Worm (Caenorhabditis elegans) whole organism, L4 larva: ENCODE results near the gene dis-3.

Source experiments
- R02D3.7 ChIP-seq: fragments of 150-350 bp; sonication (generic microtip); optimal IDR thresholded peaks from 3 replicates; lab custom pipeline; 2014; ENCODE audit warnings: missing biosample characterization, missing genetic modification characterization
- T26A8.4 ChIP-seq: fragments of 200-800 bp; sonication (Bioruptor generic); IDR thresholded peaks from 2 replicates; pipeline ENCODE4 v1.3.6; 2022; ENCODE audit warnings: missing genetic modification characterization, missing compliant biosample characterization
- Y5F2A.4 ChIP-seq: fragments of 200-800 bp; sonication (Bioruptor generic); optimal IDR thresholded peaks from 2 replicates; lab custom pipeline; 2018; ENCODE audit warnings: mild to moderate bottlenecking, missing genetic modification characterization, missing compliant biosample characterization
- ZK337.2 ChIP-seq: fragments of 200-800 bp; sonication (Bioruptor generic); IDR thresholded peaks from 2 replicates; pipeline ENCODE4 v1.3.6; 2022; ENCODE audit warnings: missing genetic modification reagents, missing genetic modification characterization, missing compliant biosample characterization
- aha-1 ChIP-seq: fragments of 150-350 bp; peaks from one replicate; lab custom pipeline; 2014; ENCODE audit warnings: missing biosample characterization, missing genetic modification characterization
- ama-1 ChIP-seq: fragments of 150-350 bp; optimal IDR thresholded peaks from 2 replicates; lab custom pipeline; 2014; ENCODE audit warnings: inconsistent platforms, mixed read lengths
- arid-1 ChIP-seq: fragments of 200-800 bp; sonication (Bioruptor generic); conservative IDR thresholded peaks from 2 replicates; pipeline ENCODE4 v1.3.6; 2022; ENCODE audit warnings: missing genetic modification reagents, missing genetic modification characterization, missing compliant biosample characterization
- attf-4 ChIP-seq: sonication (generic microtip); optimal IDR thresholded peaks from 3 replicates; lab custom pipeline; 2017; ENCODE audit warnings: missing biosample characterization, missing genetic modification characterization
- ceh-20 ChIP-seq: fragments of 200-800 bp; sonication (Bioruptor generic); IDR thresholded peaks from 2 replicates; pipeline ENCODE4 v1.3.6; 2022; ENCODE audit warnings: missing genetic modification reagents, missing genetic modification characterization, missing compliant biosample characterization
- ceh-28 ChIP-seq: fragments of 150-350 bp; optimal IDR thresholded peaks from 2 replicates; lab custom pipeline; 2014; ENCODE audit warnings: missing biosample characterization, missing genetic modification reagents, missing genetic modification characterization
- ceh-62 ChIP-seq: sonication (generic microtip); optimal IDR thresholded peaks from 2 replicates; lab custom pipeline; 2017; ENCODE audit warnings: missing biosample characterization, missing genetic modification characterization
- ceh-82 ChIP-seq: sonication (generic microtip); optimal IDR thresholded peaks from 2 replicates; lab custom pipeline; 2017; ENCODE audit warnings: missing biosample characterization, missing genetic modification characterization
- daf-12 ChIP-seq: fragments of 150-350 bp; optimal IDR thresholded peaks from 2 replicates; lab custom pipeline; 2014; ENCODE audit warnings: missing biosample characterization, missing genetic modification reagents, missing genetic modification characterization
- daf-16 ChIP-seq, 3 experiments: sonication (generic microtip); optimal IDR thresholded peaks; 2 replicates each; lab custom pipeline; 2016 to 2017; ENCODE audit warnings: missing genetic modification characterization in 3 of 3, missing genetic modification reagents in 3 of 3, mild to moderate bottlenecking in 2 of 3, missing compliant biosample characterization in 2 of 3, missing biosample characterization in 1 of 3, moderate library complexity in 1 of 3
- duxl-1 ChIP-seq: sonication (generic microtip); optimal IDR thresholded peaks from 2 replicates; lab custom pipeline; 2016; ENCODE audit warnings: mild to moderate bottlenecking, missing genetic modification characterization, moderate library complexity, missing compliant biosample characterization; ENCODE audit not compliant: poor library complexity
- egl-27 ChIP-seq: sonication (generic microtip); optimal IDR thresholded peaks from 3 replicates; lab custom pipeline; 2017; ENCODE audit warnings: missing biosample characterization, missing genetic modification reagents, missing genetic modification characterization
- egl-43 ChIP-seq: fragments of 200-800 bp; sonication (Bioruptor generic); IDR thresholded peaks from 2 replicates; pipeline ENCODE4 v1.3.6; 2022; ENCODE audit warnings: missing genetic modification reagents, missing genetic modification characterization, missing compliant biosample characterization
- hmg-1.1 ChIP-seq: fragments of 200-800 bp; sonication (Bioruptor generic); IDR thresholded peaks from 2 replicates; pipeline ENCODE4 v1.3.6; 2022; ENCODE audit warnings: missing genetic modification reagents, missing genetic modification characterization, missing compliant biosample characterization
- jun-1 ChIP-seq: fragments of 150-350 bp; optimal IDR thresholded peaks from 2 replicates; lab custom pipeline; 2014; ENCODE audit warnings: missing biosample characterization, missing genetic modification reagents, missing genetic modification characterization
- lin-15B ChIP-seq: fragments of 150-350 bp; sonication (generic microtip); optimal IDR thresholded peaks from 3 replicates; lab custom pipeline; 2014; ENCODE audit warnings: missing biosample characterization, missing genetic modification characterization
- lin-29 ChIP-seq: fragments of 200-800 bp; sonication (Bioruptor generic); IDR thresholded peaks from 2 replicates; pipeline ENCODE4 v1.3.6; 2022; ENCODE audit warnings: missing genetic modification reagents, missing genetic modification characterization, missing compliant biosample characterization
- lsy-2 ChIP-seq, 2 experiments: fragments of 150-350 bp in 1 of 2; sonication (generic microtip) in 1 of 2; optimal IDR thresholded peaks; 2 replicates each; lab custom pipeline; 2014 to 2017; ENCODE audit warnings: missing biosample characterization in 2 of 2, missing genetic modification characterization in 2 of 2
- madf-5 ChIP-seq, 2 experiments: fragments of 200-800 bp; sonication (Bioruptor generic); IDR thresholded peaks; 2 replicates each; pipeline ENCODE4 v1.3.6; 2022; ENCODE audit warnings: missing compliant biosample characterization in 2 of 2, missing genetic modification characterization in 2 of 2
- mdl-1 ChIP-seq, 2 experiments: fragments of 150-350 bp in 1 of 2; sonication (generic microtip) in 1 of 2; optimal IDR thresholded peaks; 2 replicates each; lab custom pipeline; 2014 to 2017; ENCODE audit warnings: missing biosample characterization in 2 of 2, missing genetic modification characterization in 2 of 2
- mep-1 ChIP-seq: fragments of 150-350 bp; sonication (generic microtip); optimal IDR thresholded peaks from 3 replicates; lab custom pipeline; 2014; ENCODE audit warnings: missing biosample characterization, missing genetic modification characterization
- mxl-2 ChIP-seq: fragments of 200-800 bp; sonication (Bioruptor generic); conservative IDR thresholded peaks from 2 replicates; pipeline ENCODE4 v1.3.6; 2022; ENCODE audit warnings: missing genetic modification reagents, missing genetic modification characterization, missing compliant biosample characterization
- mxl-3 ChIP-seq: fragments of 200-800 bp; sonication (Bioruptor generic); optimal IDR thresholded peaks from 2 replicates; lab custom pipeline; 2018; ENCODE audit warnings: mild to moderate bottlenecking, missing genetic modification characterization, missing compliant biosample characterization
- nhr-11 ChIP-seq: fragments of 150-350 bp; optimal IDR thresholded peaks from 2 replicates; lab custom pipeline; 2014; ENCODE audit warnings: missing biosample characterization, missing genetic modification characterization
- nhr-237 ChIP-seq: sonication (generic microtip); optimal IDR thresholded peaks from 2 replicates; lab custom pipeline; 2017; ENCODE audit warnings: missing biosample characterization, missing genetic modification characterization
- nhr-41 ChIP-seq: fragments of 200-800 bp; sonication (Bioruptor generic); IDR thresholded peaks from 2 replicates; pipeline ENCODE4 v1.3.6; 2022; ENCODE audit warnings: missing genetic modification reagents, missing genetic modification characterization, missing compliant biosample characterization
- nhr-42 ChIP-seq: fragments of 200-800 bp; sonication (Bioruptor generic); IDR thresholded peaks from 2 replicates; pipeline ENCODE4 v1.3.6; 2022; ENCODE audit warnings: missing genetic modification characterization, missing compliant biosample characterization
- nhr-6 ChIP-seq: fragments of 150-350 bp; optimal IDR thresholded peaks from 2 replicates; lab custom pipeline; 2014; ENCODE audit warnings: missing biosample characterization, missing genetic modification characterization
- nhr-76 ChIP-seq: fragments of 150-350 bp; optimal IDR thresholded peaks from 2 replicates; lab custom pipeline; 2014; ENCODE audit warnings: missing biosample characterization, missing genetic modification characterization
- nhr-77 ChIP-seq: fragments of 150-350 bp; optimal IDR thresholded peaks from 2 replicates; lab custom pipeline; 2014; ENCODE audit warnings: missing biosample characterization, missing genetic modification characterization
- pha-4 ChIP-seq, 2 experiments: fragments of 150-350 bp in 1 of 2; fragments of 200-800 bp in 1 of 2; sonication (Bioruptor generic) in 1 of 2; IDR thresholded peaks in 1 of 2; optimal IDR thresholded peaks in 1 of 2; 2 replicates each; pipeline versions ENCODE4 v1.3.6 to Lab custom; 2014 to 2022; ENCODE audit warnings: missing genetic modification characterization in 2 of 2, missing genetic modification reagents in 2 of 2, missing biosample characterization in 1 of 2, missing compliant biosample characterization in 1 of 2
- php-3 ChIP-seq: fragments of 200-800 bp; sonication (Bioruptor generic); IDR thresholded peaks from 2 replicates; pipeline ENCODE4 v1.3.6; 2022; ENCODE audit warnings: missing genetic modification reagents, missing genetic modification characterization, missing compliant biosample characterization
- pqm-1 ChIP-seq: sonication (generic microtip); optimal IDR thresholded peaks from 2 replicates; lab custom pipeline; 2017; ENCODE audit warnings: missing biosample characterization, missing genetic modification characterization
- rbr-2 ChIP-seq: sonication (generic microtip); optimal IDR thresholded peaks from 2 replicates; lab custom pipeline; 2016; ENCODE audit warnings: missing genotype, missing genetic modification characterization, missing compliant biosample characterization
- set-16 ChIP-seq: fragments of 200-800 bp; sonication (Bioruptor generic); IDR thresholded peaks from 2 replicates; pipeline ENCODE4 v1.3.6; 2022; ENCODE audit warnings: missing genetic modification reagents, missing genetic modification characterization, missing compliant biosample characterization
- skn-1 ChIP-seq: fragments of 150-350 bp; optimal IDR thresholded peaks from 2 replicates; lab custom pipeline; 2014; ENCODE audit warnings: missing biosample characterization, missing genetic modification characterization
- snpc-1.2 ChIP-seq: fragments of 200-800 bp; sonication (Bioruptor generic); IDR thresholded peaks from 2 replicates; pipeline ENCODE4 v1.3.6; 2022; ENCODE audit warnings: missing genetic modification reagents, missing genetic modification characterization, missing compliant biosample characterization
- snpc-4 ChIP-seq: fragments of 150-350 bp; optimal IDR thresholded peaks from 2 replicates; lab custom pipeline; 2014; ENCODE audit warnings: missing biosample characterization, missing genetic modification characterization
- zfp-2 ChIP-seq: sonication (generic microtip); optimal IDR thresholded peaks from 2 replicates; lab custom pipeline; 2016; ENCODE audit warnings: mild to moderate bottlenecking, missing genetic modification characterization, missing compliant biosample characterization
- zfp-3 ChIP-seq: fragments of 200-800 bp; sonication (Bioruptor generic); conservative IDR thresholded peaks from 2 replicates; pipeline ENCODE4 v1.3.6; 2022; ENCODE audit warnings: missing genetic modification reagents, missing genetic modification characterization, missing compliant biosample characterization
- ztf-7 ChIP-seq: fragments of 150-350 bp; optimal IDR thresholded peaks from 2 replicates; lab custom pipeline; 2014; ENCODE audit warnings: missing biosample characterization, missing genetic modification characterization

Gene dis-3

DNA sequence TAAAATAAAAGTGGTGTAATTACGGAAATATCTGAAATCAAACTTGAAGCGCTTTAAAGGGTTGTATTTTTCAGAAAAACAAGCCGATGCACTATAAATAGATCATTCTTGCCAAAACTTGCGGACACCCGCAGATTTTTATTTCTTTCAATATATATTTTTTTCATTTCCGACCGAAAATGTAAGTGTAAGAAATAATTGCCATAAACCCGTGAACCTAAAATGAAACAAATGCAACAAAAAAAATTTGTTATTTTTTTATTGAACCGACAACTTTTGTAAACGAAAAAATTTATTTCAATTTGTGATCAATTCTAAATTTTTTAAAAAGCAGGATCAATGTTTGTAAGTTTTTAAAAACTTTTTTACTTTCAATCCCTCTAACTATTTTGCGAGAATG lies 16.2 kb upstream of the dis-3 start, which contains the start of gene W01B6.6 (continued):
- no peak for TF ChIP-seq nhr-77 (tag; lab: Kevin White, UChicago)
- no peak for TF ChIP-seq hmg-1.1 (GFP tag; lab: Robert Waterston, UW)

DNA sequence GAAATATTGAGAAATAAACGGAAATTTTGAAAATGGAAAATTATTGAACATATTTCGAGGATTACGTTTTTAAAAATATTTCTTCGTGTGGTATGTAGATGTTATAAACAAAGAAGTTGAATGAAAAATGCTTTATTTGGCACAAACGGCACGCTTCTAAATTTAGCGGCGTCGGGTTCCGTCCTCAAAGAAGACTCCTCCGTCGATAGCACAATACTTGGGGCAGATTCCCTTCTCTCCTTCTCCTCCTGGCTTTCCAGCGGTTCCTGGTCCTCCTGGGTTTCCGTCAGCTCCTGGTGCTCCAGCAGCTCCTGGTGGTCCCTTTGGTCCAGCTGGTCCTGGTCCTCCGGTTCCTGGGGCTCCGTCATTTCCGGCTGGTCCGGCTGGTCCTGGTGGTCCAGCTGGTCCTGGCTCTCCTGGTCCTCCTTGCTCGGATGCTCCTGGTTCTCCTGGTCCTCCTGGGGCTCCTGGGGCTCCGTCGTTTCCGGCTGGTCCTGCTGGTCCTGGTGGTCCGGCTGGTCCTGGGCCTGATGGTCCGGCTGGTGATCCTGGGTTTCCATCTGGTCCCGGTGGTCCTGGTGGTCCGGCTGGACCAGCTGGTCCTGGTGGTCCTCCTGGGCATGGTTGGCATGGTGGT lies 12.6 kb upstream of the dis-3 start, which contains the start of gene W01B6.8:
TSS of gene W01B6.8 (minus strand) at position 51 of the 637 bp plus-strand sequence.
- no peak for TF ChIP-seq jun-1 (tag; lab: Kevin White, UChicago)
- no peak for TF ChIP-seq rbr-2 (tag; lab: Kevin White, UChicago)
- peak; percentile 99 for TF ChIP-seq set-16 (GFP tag; lab: Robert Waterston, UW)
- no peak for TF ChIP-seq snpc-1.2 (GFP tag; lab: Robert Waterston, UW)
- TF ChIP-seq daf-12 (tag; lab: Kevin White, UChicago), result no peak
- TF ChIP-seq madf-5 (GFP tag; IDR thresholded peaks at IDR 0.05; lab: Robert Waterston, UW), result no peak
- 0 out of 2 replicates have a peak, but pooled peaks have one; percentile 19 for TF ChIP-seq egl-43
- TF ChIP-seq pqm-1 (tag; lab: Kevin White, UChicago), result no peak
- peak; percentile 67; the same call in 1 of the 2 replicates for TF ChIP-seq pha-4 (GFP tag; IDR thresholded peaks at IDR 0.05; lab: Robert Waterston, UW)
- no peak for TF ChIP-seq pha-4 (tag; optimal IDR thresholded peaks at IDR 0.05; lab: Kevin White, UChicago)
- TF ChIP-seq zfp-3, result no peak
- no peak for TF ChIP-seq T26A8.4 (GFP tag; lab: Robert Waterston, UW)
- TF ChIP-seq mxl-3 (GFP tag; lab: Kevin White, UChicago), result no peak
- no peak for TF ChIP-seq Y5F2A.4 (GFP tag; lab: Kevin White, UChicago)
- no peak for TF ChIP-seq attf-4 (tag; lab: Kevin White, UChicago)
- no peak for TF ChIP-seq R02D3.7 (tag; lab: Kevin White, UChicago)
- no peak for TF ChIP-seq mep-1 (tag; lab: Kevin White, UChicago)
- TF ChIP-seq lin-15B (tag; lab: Kevin White, UChicago), result no peak

DNA sequence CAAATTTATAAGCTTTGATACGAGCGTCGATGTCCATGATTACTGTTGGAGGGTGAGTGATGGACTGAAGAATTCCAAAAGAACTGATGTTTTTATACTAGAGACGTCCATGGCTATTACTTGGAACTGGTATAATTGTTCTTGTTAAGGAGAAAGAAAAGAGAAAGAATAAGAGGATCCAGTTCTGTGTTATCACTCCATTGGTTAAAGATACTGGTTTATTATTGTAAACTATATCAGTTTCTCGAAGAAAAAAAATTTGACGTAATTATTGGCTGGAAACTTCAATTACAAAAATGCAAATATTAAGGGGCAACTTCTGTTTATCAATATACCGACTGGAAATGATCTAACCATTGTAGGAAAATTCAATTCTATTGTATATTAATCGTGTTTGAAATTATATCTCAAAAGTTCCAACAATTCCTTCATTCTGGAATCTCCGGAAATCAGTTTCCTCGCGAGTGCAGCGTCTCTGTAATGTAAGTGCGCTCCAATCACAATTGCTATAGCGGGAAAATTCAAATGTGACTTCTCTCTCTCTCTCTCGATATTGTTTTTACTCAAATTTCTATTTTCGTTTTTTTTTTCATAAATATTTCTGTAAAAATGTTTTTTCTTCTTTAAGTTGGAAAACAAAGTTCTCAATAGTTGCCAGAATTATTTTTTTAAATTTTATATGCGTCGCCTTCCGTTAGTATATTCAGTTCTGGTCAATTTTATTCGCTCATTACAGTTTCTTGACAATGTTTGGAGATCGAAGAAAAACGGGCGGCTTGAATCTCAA lies 11.4 kb upstream of the dis-3 start, which contains the start of the genes col-2 and ndc-80:
TSS of gene col-2 (minus strand) at position 51 of the 787 bp plus-strand sequence.
TSS of gene ndc-80 (plus strand) at position 737 of the 787 bp plus-strand sequence.
- TF ChIP-seq arid-1 (GFP tag; lab: Robert Waterston, UW) (no peak), daf-16 (GFP tag; optimal IDR thresholded peaks at IDR 0.05; lab: Kevin White, UChicago) (no peak), daf-16 (tag; optimal IDR thresholded peaks at IDR 0.05; lab: Kevin White, UChicago) (no peak), duxl-1 (tag; lab: Kevin White, UChicago) (no peak), nhr-41 (GFP tag; lab: Robert Waterston, UW) (no peak), lin-29 (GFP tag; lab: Robert Waterston, UW) (no peak), ama-1 (no peak), skn-1 (tag; lab: Kevin White, UChicago) (no peak), Y5F2A.4 (GFP tag; lab: Kevin White, UChicago) (no peak), ceh-62 (tag; lab: Kevin White, UChicago) (no peak), aha-1 (tag; lab: Kevin White, UChicago) (peak; percentile 90), mdl-1 (tag; optimal IDR thresholded peaks at IDR 0.05; lab: Kevin White, UChicago) (peak in 1 of 2 experiments; percentile 0), nhr-6 (tag; lab: Kevin White, UChicago) (peak; percentile 82), nhr-42 (no peak), mxl-2 (GFP tag; lab: Robert Waterston, UW) (no peak), zfp-2 (tag; lab: Kevin White, UChicago) (no peak), ceh-28 (tag; lab: Kevin White, UChicago) (no peak), lin-15B (tag; lab: Kevin White, UChicago) (no peak), lsy-2 (tag; optimal IDR thresholded peaks at IDR 0.05; lab: Kevin White, UChicago) (no peak), snpc-4 (tag; lab: Kevin White, UChicago) (no peak), egl-27 (no peak), nhr-237 (no peak), php-3 (no peak), nhr-11 (tag; lab: Kevin White, UChicago) (peak; percentile 35), ZK337.2 (GFP tag; lab: Robert Waterston, UW) (peak; percentile 59; the same call in 1 of the 2 replicates), nhr-76 (no peak), ceh-82 (tag; lab: Kevin White, UChicago) (no peak), ceh-20 (GFP tag; lab: Robert Waterston, UW) (no peak), ztf-7 (tag; lab: Kevin White, UChicago) (no peak), pha-4 (GFP tag; IDR thresholded peaks at IDR 0.05; lab: Robert Waterston, UW) (no peak), pha-4 (tag; optimal IDR thresholded peaks at IDR 0.05; lab: Kevin White, UChicago) (peak; percentile 76), zfp-3 (no peak)
